Fruit fly (Drosophila melanogaster) whole organism, wandering third instar larva: Measurements from ENCODE around the gene heca.

Experiments used
- Abd-B ChIP-seq: fragments of >200 bp; optimal IDR thresholded peaks from 2 replicates; lab custom pipeline; 2017; ENCODE audit warnings: missing biosample characterization, missing genetic modification characterization
- CG32264 ChIP-seq: fragments of 200-800 bp; sonication (Bioruptor generic); optimal IDR thresholded peaks from 2 replicates; lab custom pipeline; 2016; ENCODE audit warnings: missing biosample characterization, missing genetic modification characterization
- CG9705 ChIP-seq: fragments of 200-800 bp; sonication (Bioruptor generic); optimal IDR thresholded peaks from 2 replicates; lab custom pipeline; 2018; ENCODE audit warnings: missing biosample characterization, mild to moderate bottlenecking, missing genetic modification characterization
- CrebA ChIP-seq: fragments of 200-800 bp; sonication (Bioruptor generic); optimal IDR thresholded peaks from 2 replicates; lab custom pipeline; 2016; ENCODE audit warnings: missing biosample characterization, mild to moderate bottlenecking, missing genetic modification characterization, borderline replicate concordance
- Dfd ChIP-seq: fragments of >200 bp; optimal IDR thresholded peaks from 2 replicates; lab custom pipeline; 2017; ENCODE audit warnings: missing biosample characterization, missing genetic modification characterization
- Dif ChIP-seq: fragments of 200-275, 200-300 bp; sonication (Bioruptor generic); optimal IDR thresholded peaks from 2 replicates; lab custom pipeline; 2018; ENCODE audit warnings: missing biosample characterization, missing genetic modification characterization; ENCODE audit not compliant: partially characterized antibody
- GATAd ChIP-seq: sonication (Bioruptor generic); optimal IDR thresholded peaks from 2 replicates; lab custom pipeline; 2016; ENCODE audit warnings: missing biosample characterization, missing genetic modification characterization
- HLH106 ChIP-seq: fragments of 200-800 bp; optimal IDR thresholded peaks from 3 replicates; lab custom pipeline; 2019; ENCODE audit warnings: missing biosample characterization, mild to moderate bottlenecking, missing genetic modification characterization, moderate library complexity
- Hnf4 ChIP-seq: fragments of 200-800 bp; sonication (Bioruptor generic); optimal IDR thresholded peaks from 2 replicates; lab custom pipeline; 2016; ENCODE audit warnings: missing biosample characterization, mild to moderate bottlenecking, missing genetic modification characterization
- Hr78 ChIP-seq: fragments of >200 bp; optimal IDR thresholded peaks from 2 replicates; lab custom pipeline; 2017; ENCODE audit warnings: missing biosample characterization, missing genetic modification characterization
- Hr83 ChIP-seq: fragments of 200-300 bp; sonication (Bioruptor generic); optimal IDR thresholded peaks from 2 replicates; lab custom pipeline; 2016; ENCODE audit warnings: missing biosample characterization, mild to moderate bottlenecking, missing genetic modification characterization, moderate library complexity; ENCODE audit not compliant: poor library complexity, severe bottlenecking
- Jra ChIP-seq: sonication (Bioruptor generic); optimal IDR thresholded peaks from 2 replicates; lab custom pipeline; 2016; ENCODE audit warnings: missing biosample characterization, missing genetic modification characterization
- Mio ChIP-seq: sonication (Bioruptor generic); optimal IDR thresholded peaks from 2 replicates; lab custom pipeline; 2016; ENCODE audit warnings: missing biosample characterization, missing genetic modification characterization
- Myc ChIP-seq: fragments of >200 bp; optimal IDR thresholded peaks from 2 replicates; lab custom pipeline; 2017
- N ChIP-seq: fragments of >200 bp; optimal IDR thresholded peaks from 2 replicates; lab custom pipeline; 2018; ENCODE audit warnings: missing biosample characterization, missing external identifiers, missing genetic modification characterization
- OdsH ChIP-seq: fragments of 200-800 bp; sonication (Bioruptor generic); optimal IDR thresholded peaks from 2 replicates; lab custom pipeline; 2016; ENCODE audit warnings: missing biosample characterization, mild to moderate bottlenecking, missing genetic modification characterization
- Rel ChIP-seq, 2 experiments: fragments of 200-800 bp; sonication (Bioruptor generic) in 1 of 2; optimal IDR thresholded peaks; 2 replicates in 1 of 2; 3 replicates in 1 of 2; lab custom pipeline; 2016 to 2019; ENCODE audit warnings: mild to moderate bottlenecking in 2 of 2, missing biosample characterization in 2 of 2, missing genetic modification characterization in 2 of 2, moderate library complexity in 1 of 2
- Sp1 ChIP-seq: fragments of 200-800 bp; sonication (Bioruptor generic); optimal IDR thresholded peaks from 3 replicates; lab custom pipeline; 2019; ENCODE audit warnings: missing biosample characterization, mild to moderate bottlenecking, missing genetic modification characterization, moderate library complexity
- Vsx2 ChIP-seq: fragments of 200-300, 225-300 bp; sonication (Bioruptor generic); optimal IDR thresholded peaks from 2 replicates; lab custom pipeline; 2018; ENCODE audit warnings: missing biosample characterization, missing genetic modification characterization; ENCODE audit not compliant: partially characterized antibody
- br ChIP-seq: fragments of 200-800 bp; sonication (Bioruptor generic); optimal IDR thresholded peaks from 2 replicates; lab custom pipeline; 2016; ENCODE audit warnings: missing biosample characterization, missing genetic modification characterization
- brk ChIP-seq: fragments of 200-800 bp; sonication (Bioruptor generic); optimal IDR thresholded peaks from 2 replicates; lab custom pipeline; 2016; ENCODE audit warnings: missing biosample characterization, mild to moderate bottlenecking, missing genetic modification characterization
- dl ChIP-seq, 2 experiments: fragments of 175-275, 200-275 bp in 1 of 2; fragments of 200-275 bp in 1 of 2; sonication (Bioruptor generic); optimal IDR thresholded peaks; lab custom pipeline; 2018; ENCODE audit warnings: mild to moderate bottlenecking in 2 of 2, missing biosample characterization in 2 of 2, missing genetic modification characterization in 2 of 2, moderate library complexity in 2 of 2; ENCODE audit not compliant: partially characterized antibody in 2 of 2, insufficient read depth in 1 of 2
- dmrt93B ChIP-seq: fragments of 200-800 bp; sonication (Bioruptor generic); optimal IDR thresholded peaks from 2 replicates; lab custom pipeline; 2018; ENCODE audit warnings: missing biosample characterization, mild to moderate bottlenecking, missing genetic modification characterization
- dsf ChIP-seq: sonication (Bioruptor generic); optimal IDR thresholded peaks from 2 replicates; lab custom pipeline; 2016; ENCODE audit warnings: missing biosample characterization, missing genetic modification characterization, borderline replicate concordance
- ey ChIP-seq: fragments of 200-800 bp; sonication (Bioruptor generic); optimal IDR thresholded peaks from 2 replicates; lab custom pipeline; 2016; ENCODE audit warnings: missing biosample characterization, missing genetic modification characterization
- foxo ChIP-seq, 2 experiments: fragments of 200-800 bp; sonication (Bioruptor generic); optimal IDR thresholded peaks; 2 replicates in 1 of 2; 3 replicates in 1 of 2; lab custom pipeline; 2016 to 2017; ENCODE audit warnings: missing biosample characterization in 2 of 2, missing genetic modification characterization in 2 of 2
- fru ChIP-seq: fragments of 200-800 bp; sonication (Bioruptor generic); optimal IDR thresholded peaks from 3 replicates; lab custom pipeline; 2016; ENCODE audit warnings: missing biosample characterization, mild to moderate bottlenecking, missing genetic modification characterization
- h ChIP-seq: fragments of 200-800 bp; sonication (Bioruptor generic); optimal IDR thresholded peaks from 3 replicates; lab custom pipeline; 2016; ENCODE audit warnings: missing biosample characterization, mild to moderate bottlenecking, missing genetic modification characterization
- jim ChIP-seq: fragments of 175-275, 200-325 bp; sonication (Bioruptor generic); optimal IDR thresholded peaks from 2 replicates; lab custom pipeline; 2016; ENCODE audit warnings: missing biosample characterization, mild to moderate bottlenecking, missing genetic modification characterization
- lola ChIP-seq: fragments of >200 bp; optimal IDR thresholded peaks from 2 replicates; lab custom pipeline; 2017; ENCODE audit warnings: missing biosample characterization, missing genetic modification characterization
- pan ChIP-seq: fragments of >200 bp; optimal IDR thresholded peaks from 2 replicates; lab custom pipeline; 2017
- psq ChIP-seq: fragments of 200-800 bp; sonication (Bioruptor generic); optimal IDR thresholded peaks from 3 replicates; lab custom pipeline; 2017; ENCODE audit warnings: missing biosample characterization, mild to moderate bottlenecking, missing genetic modification characterization, moderate library complexity
- rgr ChIP-seq: fragments of 200-800 bp; sonication (Bioruptor generic); optimal IDR thresholded peaks from 3 replicates; lab custom pipeline; 2016; ENCODE audit warnings: missing biosample characterization, mild to moderate bottlenecking, missing genetic modification characterization
- sage ChIP-seq: fragments of 200-800 bp; sonication (Bioruptor generic); optimal IDR thresholded peaks from 2 replicates; lab custom pipeline; 2016; ENCODE audit warnings: missing biosample characterization, mild to moderate bottlenecking, missing genetic modification characterization
- sv ChIP-seq: fragments of 200-800 bp; sonication (Bioruptor generic); optimal IDR thresholded peaks from 3 replicates; lab custom pipeline; 2016; ENCODE audit warnings: missing biosample characterization, missing genetic modification characterization
- tai ChIP-seq: sonication (Bioruptor generic); optimal IDR thresholded peaks from 2 replicates; lab custom pipeline; 2016; ENCODE audit warnings: missing biosample characterization, missing genetic modification characterization
- usp ChIP-seq: fragments of >200 bp; optimal IDR thresholded peaks from 2 replicates; lab custom pipeline; 2017; ENCODE audit warnings: missing biosample characterization, missing genetic modification characterization
- woc ChIP-seq: sonication (Bioruptor generic); optimal IDR thresholded peaks from 2 replicates; lab custom pipeline; 2016; ENCODE audit warnings: missing biosample characterization, mild to moderate bottlenecking, missing genetic modification characterization

Gene heca

DNA sequence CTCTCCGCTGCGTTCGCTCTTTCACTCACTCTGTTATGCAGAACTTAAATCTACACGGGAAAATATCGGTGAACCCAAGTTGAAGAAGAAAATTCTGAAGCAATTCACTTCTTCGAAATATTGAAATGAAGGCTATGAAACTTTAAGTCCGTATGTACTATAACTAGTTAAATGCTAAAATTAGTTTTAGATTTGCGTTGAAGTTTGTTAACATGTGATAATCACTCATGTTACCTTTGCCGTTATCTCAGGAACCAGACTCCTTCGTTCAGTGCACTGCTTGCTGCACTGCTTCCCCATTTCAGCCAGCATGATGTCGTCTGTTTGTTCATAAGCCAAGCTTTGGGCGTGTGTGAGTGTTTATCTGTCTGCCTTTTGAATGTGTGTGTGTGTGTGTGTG is 6.8 kb downstream of the heca start:
- TF ChIP-seq foxo (GFP tag; optimal IDR thresholded peaks at IDR 0.05; lab: Kevin White, UChicago) (peak in 1 of 2 experiments; percentile 77), ey (GFP tag; lab: Kevin White, UChicago) (peak; percentile 80), dmrt93B (GFP tag; lab: Kevin White, UChicago) (peak; percentile 52), OdsH (GFP tag; lab: Kevin White, UChicago) (peak; percentile 74), h (GFP tag; lab: Kevin White, UChicago) (peak; percentile 86), pan (no peak), Hnf4 (GFP tag; lab: Kevin White, UChicago) (peak; percentile 49), Sp1 (GFP tag; lab: Kevin White, UChicago) (peak; percentile 72), CG9705 (peak; percentile 25), psq (GFP tag; lab: Kevin White, UChicago) (no peak), dl (GFP tag; optimal IDR thresholded peaks at IDR 0.05; lab: Kevin White, UChicago; ENCODE audit: insufficient read depth in 1 of 2, partially characterized antibody in 2 of 2) (no peak), Rel (GFP tag; optimal IDR thresholded peaks at IDR 0.05; lab: Kevin White, UChicago) (no peak), Rel (tag; optimal IDR thresholded peaks at IDR 0.05; lab: Kevin White, UChicago) (no peak), dsf (GFP tag; lab: Kevin White, UChicago) (no peak), brk (GFP tag; lab: Kevin White, UChicago) (peak; percentile 53), Dfd (GFP tag; lab: Kevin White, UChicago) (no peak), CrebA (GFP tag; lab: Kevin White, UChicago) (no peak), br (peak; percentile 76), CG32264 (peak; percentile 13), N (GFP tag; lab: Kevin White, UChicago) (peak; percentile 9), sage (GFP tag; lab: Kevin White, UChicago) (no peak), fru (GFP tag; lab: Kevin White, UChicago) (peak; percentile 88), Dif (GFP tag; lab: Kevin White, UChicago) (no peak), HLH106 (tag; lab: Kevin White, UChicago) (peak; percentile 70), rgr (GFP tag; lab: Kevin White, UChicago) (peak; percentile 73), woc (GFP tag; lab: Kevin White, UChicago) (peak; percentile 80)

DNA sequence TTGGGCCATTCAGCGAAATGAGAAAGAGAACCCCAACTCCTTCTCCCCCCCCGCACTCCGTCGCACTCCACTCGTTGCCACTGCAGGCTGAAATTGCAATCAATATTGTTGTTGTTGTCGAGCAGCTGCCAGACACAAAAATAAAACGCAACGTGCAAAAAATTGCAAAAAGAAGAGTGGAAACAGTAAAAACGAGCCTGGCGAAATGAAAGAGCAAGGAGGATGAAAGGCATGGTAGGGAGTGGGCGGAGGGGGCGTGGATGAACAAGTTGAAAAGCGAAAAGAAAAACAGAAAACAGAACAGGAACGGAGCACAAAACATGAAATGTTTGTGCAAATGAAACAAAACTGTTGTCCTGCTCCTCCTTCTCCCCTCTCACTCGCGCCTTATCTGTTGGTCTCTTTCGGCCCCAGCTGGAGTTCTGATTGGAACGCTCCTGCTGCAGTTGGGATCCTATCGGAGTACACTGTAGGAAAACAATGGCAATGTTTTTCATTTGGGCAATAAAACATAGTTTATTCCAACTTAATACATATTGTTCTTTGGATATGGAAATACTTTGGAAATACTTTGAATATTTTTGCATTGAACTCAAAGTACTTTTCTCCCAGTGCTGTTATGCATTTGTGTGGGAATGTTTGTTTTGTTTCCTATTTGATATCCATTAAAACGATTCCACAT is 7.4 kb downstream of the heca start:
- TF ChIP-seq HLH106 (tag; lab: Kevin White, UChicago) = peak; percentile 77
- peak; percentile 49 for TF ChIP-seq dsf (GFP tag; lab: Kevin White, UChicago)
- TF ChIP-seq Hr78 (GFP tag; lab: Kevin White, UChicago) = no peak
- no peak for TF ChIP-seq lola
- TF ChIP-seq Dif (GFP tag; lab: Kevin White, UChicago) = peak; percentile 51
- peak; percentile 7 for TF ChIP-seq CG32264
- TF ChIP-seq psq (GFP tag; lab: Kevin White, UChicago) = peak; percentile 98
- TF ChIP-seq dmrt93B (GFP tag; lab: Kevin White, UChicago) = peak; percentile 66
- TF ChIP-seq CrebA (GFP tag; lab: Kevin White, UChicago) = peak; percentile 77
- peak; percentile 80 for TF ChIP-seq Hnf4 (GFP tag; lab: Kevin White, UChicago)
- no peak for TF ChIP-seq Dfd (GFP tag; lab: Kevin White, UChicago)
- TF ChIP-seq foxo (GFP tag; optimal IDR thresholded peaks at IDR 0.05; lab: Kevin White, UChicago) = peak in 1 of 2 experiments; percentile 85
- TF ChIP-seq Vsx2 (GFP tag; lab: Kevin White, UChicago) = peak; percentile 80
- peak in 1 of 2 experiments; percentile 42 for TF ChIP-seq dl (GFP tag; optimal IDR thresholded peaks at IDR 0.05; lab: Kevin White, UChicago; ENCODE audit: insufficient read depth in 1 of 2, partially characterized antibody in 2 of 2)
- TF ChIP-seq Mio (GFP tag; lab: Kevin White, UChicago) = peak; percentile 11
- TF ChIP-seq rgr (GFP tag; lab: Kevin White, UChicago) = peak; percentile 88
- TF ChIP-seq sage (GFP tag; lab: Kevin White, UChicago) = peak; percentile 58
- TF ChIP-seq br = peak; percentile 80
- TF ChIP-seq Rel (GFP tag; optimal IDR thresholded peaks at IDR 0.05; lab: Kevin White, UChicago) = peak; percentile 20
- peak; percentile 18 for TF ChIP-seq Rel (tag; optimal IDR thresholded peaks at IDR 0.05; lab: Kevin White, UChicago)
- TF ChIP-seq tai = peak; percentile 91
- TF ChIP-seq brk (GFP tag; lab: Kevin White, UChicago) = peak; percentile 47
- no peak for TF ChIP-seq Abd-B
- peak; percentile 85 for TF ChIP-seq fru (GFP tag; lab: Kevin White, UChicago)
- no peak for TF ChIP-seq CG9705
- peak; percentile 69 for TF ChIP-seq jim (GFP tag; lab: Kevin White, UChicago)
- TF ChIP-seq OdsH (GFP tag; lab: Kevin White, UChicago) = peak; percentile 84
- TF ChIP-seq ey (GFP tag; lab: Kevin White, UChicago) = peak; percentile 85
- peak; percentile 35 for TF ChIP-seq woc (GFP tag; lab: Kevin White, UChicago)
- no peak for TF ChIP-seq Myc
- peak; percentile 89 for TF ChIP-seq h (GFP tag; lab: Kevin White, UChicago)
- no peak for TF ChIP-seq usp (GFP tag; lab: Kevin White, UChicago)
- TF ChIP-seq Jra (GFP tag; lab: Kevin White, UChicago) = peak; percentile 54
- no peak for TF ChIP-seq Hr83 (GFP tag; lab: Kevin White, UChicago)
- no peak for TF ChIP-seq pan
- peak; percentile 52 for TF ChIP-seq GATAd (GFP tag; lab: Kevin White, UChicago)
- TF ChIP-seq N (GFP tag; lab: Kevin White, UChicago) = no peak
- TF ChIP-seq Sp1 (GFP tag; lab: Kevin White, UChicago) = peak; percentile 78
- TF ChIP-seq sv (GFP tag; lab: Kevin White, UChicago) = no peak
- TF ChIP-seq, all 38 proteins: peak for 27
